Fruit fly (Drosophila melanogaster): Measurements from ENCODE around the gene bnk.

- TF ChIP-seq dsf (GFP tag; optimal IDR thresholded peaks at IDR 0.05; ENCODE audit: borderline replicate concordance) (no peak), CrebA (GFP tag; optimal IDR thresholded peaks at IDR 0.05; ENCODE audit: borderline replicate concordance) (no peak), pan (optimal IDR thresholded peaks at IDR 0.05) (no peak), usp (GFP tag; optimal IDR thresholded peaks at IDR 0.05) (no peak), ey (GFP tag; optimal IDR thresholded peaks at IDR 0.05) (no peak), rgr (GFP tag; optimal IDR thresholded peaks at IDR 0.05) (no peak), br (GFP tag; optimal IDR thresholded peaks at IDR 0.05) (no peak), h (GFP tag; optimal IDR thresholded peaks at IDR 0.05) (no peak), lola (GFP tag; optimal IDR thresholded peaks at IDR 0.05) (no peak), GATAd (GFP tag; optimal IDR thresholded peaks at IDR 0.05) (no peak), CG32264 (GFP tag; optimal IDR thresholded peaks at IDR 0.05) (no peak), Hr78 (GFP tag; optimal IDR thresholded peaks at IDR 0.05) (no peak), OdsH (GFP tag; optimal IDR thresholded peaks at IDR 0.05) (no peak)
Observed at dm6 chr3R:31193062-31193461, at the start of gene bnk.
